Worm (Caenorhabditis elegans) whole organism, L4 larva: Measurements from ENCODE around the gene pan-1.
A peak's percentile ranks its signal among the peaks of the same experiment; 100 is the strongest.

Source experiments
- D1046.2 ChIP-seq: fragments of 200-800 bp; sonication (Bioruptor generic); IDR thresholded peaks from 2 replicates; pipeline ENCODE4 v1.3.6; 2022; ENCODE audit warnings: missing genetic modification characterization, missing compliant biosample characterization
- F37D6.2 ChIP-seq: sonication (generic microtip); optimal IDR thresholded peaks from 2 replicates; lab custom pipeline; 2016; ENCODE audit warnings: mild to moderate bottlenecking, missing genetic modification characterization, missing compliant biosample characterization
- F44E2.7 ChIP-seq: fragments of 200-800 bp; sonication (Bioruptor generic); IDR thresholded peaks from 2 replicates; pipeline ENCODE4 v2.1.2; 2022; ENCODE audit warnings: missing genetic modification characterization, missing compliant biosample characterization
- F49E8.2 ChIP-seq: sonication (generic microtip); optimal IDR thresholded peaks from 2 replicates; lab custom pipeline; 2016; ENCODE audit warnings: missing compliant biosample characterization, mild to moderate bottlenecking, missing genetic modification characterization, borderline replicate concordance
- T20F7.1 ChIP-seq: fragments of 200-800 bp; sonication (Bioruptor generic); optimal IDR thresholded peaks from 2 replicates; lab custom pipeline; 2018; ENCODE audit warnings: mild to moderate bottlenecking, missing genetic modification characterization, missing compliant biosample characterization
- T26A8.4 ChIP-seq: fragments of 200-800 bp; sonication (Bioruptor generic); IDR thresholded peaks from 2 replicates; pipeline ENCODE4 v1.3.6; 2022; ENCODE audit warnings: missing genetic modification characterization, missing compliant biosample characterization
- Y75B8A.6 ChIP-seq: fragments of 200-800 bp; sonication (Bioruptor generic); IDR thresholded peaks from 2 replicates; pipeline ENCODE4 v1.3.6; 2022; ENCODE audit warnings: missing genetic modification reagents, missing genetic modification characterization, missing compliant biosample characterization
- aha-1 ChIP-seq: fragments of 150-350 bp; peaks from one replicate; lab custom pipeline; 2014; ENCODE audit warnings: missing biosample characterization, missing genetic modification characterization
- aly-2 ChIP-seq: sonication (generic microtip); optimal IDR thresholded peaks from 2 replicates; lab custom pipeline; 2018; ENCODE audit warnings: missing biosample characterization, missing genetic modification characterization
- ceh-28 ChIP-seq: fragments of 150-350 bp; optimal IDR thresholded peaks from 2 replicates; lab custom pipeline; 2014; ENCODE audit warnings: missing biosample characterization, missing genetic modification reagents, missing genetic modification characterization
- ceh-82 ChIP-seq: sonication (generic microtip); optimal IDR thresholded peaks from 2 replicates; lab custom pipeline; 2017; ENCODE audit warnings: missing biosample characterization, missing genetic modification characterization
- cey-2 ChIP-seq: sonication (generic microtip); optimal IDR thresholded peaks from 3 replicates; lab custom pipeline; 2017; ENCODE audit warnings: missing genetic modification characterization, mild to moderate bottlenecking, missing compliant biosample characterization, antibody characterized with exemption, borderline replicate concordance; ENCODE audit not compliant: insufficient read depth
- dpl-1 ChIP-seq: fragments of 150-350 bp; optimal IDR thresholded peaks from 2 replicates; lab custom pipeline; 2014; ENCODE audit warnings: missing biosample characterization, missing genetic modification reagents, missing genetic modification characterization
- duxl-1 ChIP-seq: sonication (generic microtip); optimal IDR thresholded peaks from 2 replicates; lab custom pipeline; 2016; ENCODE audit warnings: mild to moderate bottlenecking, missing genetic modification characterization, moderate library complexity, missing compliant biosample characterization; ENCODE audit not compliant: poor library complexity
- egl-27 ChIP-seq: sonication (generic microtip); optimal IDR thresholded peaks from 3 replicates; lab custom pipeline; 2017; ENCODE audit warnings: missing biosample characterization, missing genetic modification reagents, missing genetic modification characterization
- fkh-10 ChIP-seq: fragments of 150-350 bp; optimal IDR thresholded peaks from 2 replicates; lab custom pipeline; 2014; ENCODE audit warnings: missing biosample characterization, missing genetic modification reagents, missing genetic modification characterization
- fos-1 ChIP-seq: fragments of 150-350 bp; optimal IDR thresholded peaks from 2 replicates; lab custom pipeline; 2014; ENCODE audit warnings: missing biosample characterization, missing genetic modification characterization
- gei-8 ChIP-seq: fragments of 200-800 bp; sonication (Bioruptor generic); optimal IDR thresholded peaks from 2 replicates; lab custom pipeline; 2018; ENCODE audit warnings: mild to moderate bottlenecking, missing genetic modification characterization, missing compliant biosample characterization
- lim-7 ChIP-seq: fragments of 200-800 bp; sonication (Bioruptor generic); IDR thresholded peaks from 2 replicates; pipeline ENCODE4 v1.3.6; 2022; ENCODE audit warnings: missing genetic modification characterization, missing compliant biosample characterization
- lin-13 ChIP-seq: fragments of 150-350 bp; optimal IDR thresholded peaks from 2 replicates; lab custom pipeline; 2014; ENCODE audit warnings: missing biosample characterization, missing genetic modification reagents, missing genetic modification characterization
- lin-38 ChIP-seq: fragments of 200-800 bp; sonication (Bioruptor generic); IDR thresholded peaks from 2 replicates; pipeline ENCODE4 v1.3.6; 2022; ENCODE audit warnings: missing genetic modification reagents, missing genetic modification characterization, missing compliant biosample characterization
- lin-39 ChIP-seq: fragments of 150-350 bp; optimal IDR thresholded peaks from 2 replicates; lab custom pipeline; 2014; ENCODE audit warnings: missing biosample characterization, missing genetic modification reagents, missing genetic modification characterization
- madf-5 ChIP-seq, 2 experiments: fragments of 200-800 bp; sonication (Bioruptor generic); IDR thresholded peaks; 2 replicates each; pipeline ENCODE4 v1.3.6; 2022; ENCODE audit warnings: missing compliant biosample characterization in 2 of 2, missing genetic modification characterization in 2 of 2
- madf-9 ChIP-seq: fragments of 200-800 bp; sonication (Bioruptor generic); conservative IDR thresholded peaks from 2 replicates; pipeline ENCODE4 v1.3.6; 2022; ENCODE audit warnings: missing genetic modification reagents, missing genetic modification characterization, missing compliant biosample characterization
- mdl-1 ChIP-seq, 2 experiments: fragments of 150-350 bp in 1 of 2; sonication (generic microtip) in 1 of 2; optimal IDR thresholded peaks; 2 replicates each; lab custom pipeline; 2014 to 2017; ENCODE audit warnings: missing biosample characterization in 2 of 2, missing genetic modification characterization in 2 of 2
- nhr-25 ChIP-seq: sonication (generic microtip); optimal IDR thresholded peaks from 2 replicates; lab custom pipeline; 2017; ENCODE audit warnings: missing genetic modification characterization, mild to moderate bottlenecking, missing compliant biosample characterization, antibody characterized with exemption, moderate library complexity, borderline replicate concordance; ENCODE audit not compliant: insufficient read depth
- nhr-28 ChIP-seq: fragments of 150-350 bp; optimal IDR thresholded peaks from 2 replicates; lab custom pipeline; 2014; ENCODE audit warnings: missing biosample characterization, missing genetic modification characterization
- nhr-48 ChIP-seq: sonication (generic microtip); optimal IDR thresholded peaks from 2 replicates; lab custom pipeline; 2016; ENCODE audit warnings: mild to moderate bottlenecking, missing genetic modification characterization, missing compliant biosample characterization
- nhr-6 ChIP-seq: fragments of 150-350 bp; optimal IDR thresholded peaks from 2 replicates; lab custom pipeline; 2014; ENCODE audit warnings: missing biosample characterization, missing genetic modification characterization
- pha-4 ChIP-seq, 2 experiments: fragments of 150-350 bp in 1 of 2; fragments of 200-800 bp in 1 of 2; sonication (Bioruptor generic) in 1 of 2; IDR thresholded peaks in 1 of 2; optimal IDR thresholded peaks in 1 of 2; 2 replicates each; pipeline versions ENCODE4 v1.3.6 to Lab custom; 2014 to 2022; ENCODE audit warnings: missing genetic modification characterization in 2 of 2, missing genetic modification reagents in 2 of 2, missing biosample characterization in 1 of 2, missing compliant biosample characterization in 1 of 2
- php-3 ChIP-seq: fragments of 200-800 bp; sonication (Bioruptor generic); IDR thresholded peaks from 2 replicates; pipeline ENCODE4 v1.3.6; 2022; ENCODE audit warnings: missing genetic modification reagents, missing genetic modification characterization, missing compliant biosample characterization
- saeg-2 ChIP-seq: fragments of 200-800 bp; sonication (Bioruptor generic); IDR thresholded peaks from 2 replicates; pipeline ENCODE4 v1.3.6; 2022; ENCODE audit warnings: missing genetic modification reagents, missing genetic modification characterization, missing compliant biosample characterization
- snpc-1.2 ChIP-seq: fragments of 200-800 bp; sonication (Bioruptor generic); IDR thresholded peaks from 2 replicates; pipeline ENCODE4 v1.3.6; 2022; ENCODE audit warnings: missing genetic modification reagents, missing genetic modification characterization, missing compliant biosample characterization
- snpc-4 ChIP-seq: fragments of 150-350 bp; optimal IDR thresholded peaks from 2 replicates; lab custom pipeline; 2014; ENCODE audit warnings: missing biosample characterization, missing genetic modification characterization
- spr-1 ChIP-seq: sonication (generic microtip); optimal IDR thresholded peaks from 2 replicates; lab custom pipeline; 2016; ENCODE audit warnings: mild to moderate bottlenecking, missing genetic modification characterization, missing compliant biosample characterization
- tag-97 ChIP-seq: fragments of 200-800 bp; sonication (Bioruptor generic); IDR thresholded peaks from 2 replicates; pipeline ENCODE4 v1.3.6; 2022; ENCODE audit warnings: missing genetic modification characterization, missing compliant biosample characterization
- unc-130 ChIP-seq: sonication (generic microtip); optimal IDR thresholded peaks from 2 replicates; lab custom pipeline; 2016; ENCODE audit warnings: missing genetic modification reagents, missing genetic modification characterization, missing compliant biosample characterization
- unc-62 ChIP-seq, 3 experiments: fragments of 150-350 bp in 1 of 3; sonication (generic microtip); optimal IDR thresholded peaks in 2 of 3; peaks in 1 of 3; 1 replicate in 1 of 3; 2 replicates in 2 of 3; lab custom pipeline; 2014 to 2017; ENCODE audit warnings: missing biosample characterization in 3 of 3, missing genetic modification characterization in 3 of 3, missing genetic modification reagents in 3 of 3, missing genotype in 1 of 3
- zag-1 ChIP-seq: fragments of 150-350 bp; optimal IDR thresholded peaks from 2 replicates; lab custom pipeline; 2014; ENCODE audit warnings: missing biosample characterization, missing genetic modification characterization
- zip-11 ChIP-seq: fragments of 200-800 bp; sonication (Bioruptor generic); IDR thresholded peaks from 2 replicates; pipeline ENCODE4 v1.3.6; 2022; ENCODE audit warnings: missing genetic modification characterization, missing compliant biosample characterization
- zip-2 ChIP-seq: fragments of 150-350 bp; optimal IDR thresholded peaks from 2 replicates; lab custom pipeline; 2014; ENCODE audit warnings: missing biosample characterization, missing genetic modification characterization
- ztf-7 ChIP-seq: fragments of 150-350 bp; optimal IDR thresholded peaks from 2 replicates; lab custom pipeline; 2014; ENCODE audit warnings: missing biosample characterization, missing genetic modification characterization

pan-1 gene

ce11 chrIII:4520057-4520456 lies 42.5 kb upstream of the pan-1 start, which contains the start of gene cdh-4:
cdh-4 (plus strand) TSS chrIII:4520357.
- no peak for TF ChIP-seq fos-1 (tag; lab: Kevin White, UChicago)
- no peak for TF ChIP-seq snpc-1.2 (GFP tag; lab: Robert Waterston, UW)
- no peak for TF ChIP-seq nhr-48 (tag; lab: Kevin White, UChicago)
- no peak for TF ChIP-seq php-3 (GFP tag; lab: Robert Waterston, UW)
- no peak for TF ChIP-seq snpc-4
- no peak for TF ChIP-seq nhr-6
- no peak for TF ChIP-seq F49E8.2 (tag; lab: Kevin White, UChicago)
- no peak for TF ChIP-seq lim-7 (GFP tag; lab: Robert Waterston, UW)
- no peak for TF ChIP-seq T20F7.1 (GFP tag; lab: Kevin White, UChicago)
- TF ChIP-seq madf-9 (GFP tag; lab: Robert Waterston, UW) = no peak
- TF ChIP-seq aha-1 = no peak
- no peak for TF ChIP-seq T26A8.4 (GFP tag; lab: Robert Waterston, UW)
- TF ChIP-seq ztf-7 (tag; lab: Kevin White, UChicago) = no peak
- TF ChIP-seq unc-130 (GFP tag; lab: Kevin White, UChicago) = no peak
- TF ChIP-seq tag-97 = no peak
- TF ChIP-seq dpl-1 = no peak
- TF ChIP-seq duxl-1 (tag; lab: Kevin White, UChicago) = no peak
- no peak for TF ChIP-seq D1046.2

ce11 chrIII:4523411-4523810 lies 39.1 kb upstream of the pan-1 start:
- TF ChIP-seq aly-2 (tag; lab: Kevin White, UChicago) (no peak), lin-13 (GFP tag; lab: Kevin White, UChicago) (no peak), unc-62 (GFP tag; optimal IDR thresholded peaks at IDR 0.05 in 1 of 2; lab: Kevin White, UChicago) (peak in 1 of 2 experiments; percentile 89), unc-62 (tag; optimal IDR thresholded peaks at IDR 0.05; lab: Kevin White, UChicago) (no peak)

- TF ChIP-seq nhr-28 = no peak
These were observed 38.5 kb upstream of the pan-1 start for ce11 chrIII:4524071-4524470.

ce11 chrIII:4525998-4526397 lies 36.5 kb upstream of the pan-1 start:
- TF ChIP-seq aha-1 (peak; percentile 5), Y75B8A.6 (GFP tag; lab: Robert Waterston, UW) (no peak), unc-62 (GFP tag; optimal IDR thresholded peaks at IDR 0.05 in 1 of 2; lab: Kevin White, UChicago) (peak in 1 of 2 experiments; percentile 92), unc-62 (tag; optimal IDR thresholded peaks at IDR 0.05; lab: Kevin White, UChicago) (no peak)

- TF ChIP-seq lin-39 (no peak), F44E2.7 (GFP tag; lab: Robert Waterston, UW) (no peak), unc-62 (GFP tag; optimal IDR thresholded peaks at IDR 0.05 in 1 of 2; lab: Kevin White, UChicago) (peak in 1 of 2 experiments; percentile 90), unc-62 (tag; optimal IDR thresholded peaks at IDR 0.05; lab: Kevin White, UChicago) (no peak)
These were observed 31.6 kb upstream of the pan-1 start for ce11 chrIII:4530968-4531367.

- TF ChIP-seq F37D6.2 (tag; lab: Kevin White, UChicago) (no peak), saeg-2 (GFP tag; lab: Robert Waterston, UW) (no peak), ceh-28 (tag; lab: Kevin White, UChicago) (no peak), madf-5 (GFP tag; IDR thresholded peaks at IDR 0.05; lab: Robert Waterston, UW) (no peak), ceh-82 (no peak), zip-2 (tag; lab: Kevin White, UChicago) (no peak), pha-4 (GFP tag; IDR thresholded peaks at IDR 0.05; lab: Robert Waterston, UW) (no peak), pha-4 (tag; optimal IDR thresholded peaks at IDR 0.05; lab: Kevin White, UChicago) (no peak), snpc-1.2 (GFP tag; lab: Robert Waterston, UW) (no peak), lin-38 (no peak), egl-27 (tag; lab: Kevin White, UChicago) (no peak), zip-11 (GFP tag; lab: Robert Waterston, UW) (no peak), cey-2 (tag; lab: Kevin White, UChicago) (no peak), nhr-25 (tag; lab: Kevin White, UChicago) (no peak), spr-1 (tag; lab: Kevin White, UChicago) (no peak), T26A8.4 (GFP tag; lab: Robert Waterston, UW) (no peak), fkh-10 (GFP tag; lab: Kevin White, UChicago) (no peak), zag-1 (no peak), mdl-1 (tag; optimal IDR thresholded peaks at IDR 0.05; lab: Kevin White, UChicago) (no peak), snpc-4 (no peak), gei-8 (GFP tag; lab: Kevin White, UChicago) (no peak)
These were observed 21.9 kb upstream of the pan-1 start, which contains the start of gene ugt-62 for ce11 chrIII:4540604-4541003. ugt-62 (minus strand) TSS chrIII:4540623.
